Worm (Caenorhabditis elegans): ENCODE measurements around the gene hid-1.

ce11 chrX:2443304-2443703, 45.5 kb upstream of the hid-1 start, which contains the start of gene T07D1.3:
- TF ChIP-seq him-1 (tag; optimal IDR thresholded peaks at IDR 0.05): no peak
- no peak for TF ChIP-seq W03F9.2 (tag; optimal IDR thresholded peaks at IDR 0.05)
- no peak for TF ChIP-seq dao-5 (tag; optimal IDR thresholded peaks at IDR 0.05)
